Worm (Caenorhabditis elegans): ENCODE data around the gene C23G10.11.

DNA sequence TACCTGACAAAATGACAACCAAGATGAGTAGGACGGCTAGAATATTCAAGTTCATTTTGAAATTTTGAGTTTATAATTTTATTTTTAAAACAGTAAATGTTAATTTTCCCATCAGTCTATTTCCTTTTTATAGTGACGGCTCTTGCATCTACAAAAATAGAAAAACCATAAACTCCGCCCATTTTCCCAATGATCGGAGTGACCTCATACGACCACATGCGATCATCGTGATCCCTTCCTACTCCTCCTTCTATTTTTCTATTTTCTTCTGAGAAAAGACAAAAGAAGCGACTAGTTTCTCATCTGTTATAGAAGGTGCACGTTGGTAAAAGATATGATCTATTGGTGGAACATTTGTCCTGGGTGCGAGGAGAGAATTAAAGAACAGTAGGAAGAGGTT, at the start of gene C23G10.11:
- TF ChIP-seq ces-1 (GFP tag; optimal IDR thresholded peaks at IDR 0.05) = no peak
- TF ChIP-seq lin-13 (tag; optimal IDR thresholded peaks at IDR 0.05) = no peak
